Fruit fly (Drosophila melanogaster) whole organism: ENCODE measurements around the gene CG5196.
A peak's percentile ranks its signal among the peaks of the same experiment; 100 is the strongest.

Source experiments
- CG8478 ChIP-seq: fragments of >200 bp; optimal IDR thresholded peaks from 2 replicates; lab custom pipeline; 2018; ENCODE audit warnings: inconsistent platforms
- Dll ChIP-seq: fragments of >200 bp; optimal IDR thresholded peaks from 2 replicates; lab custom pipeline; 2017
- EcR ChIP-seq, 2 experiments: fragments of >200 bp; optimal IDR thresholded peaks; 2 replicates each; lab custom pipeline; 2017; ENCODE audit warnings: missing biosample characterization in 2 of 2, missing genetic modification characterization in 2 of 2, missing genetic modification reagents in 2 of 2
- pan ChIP-seq: fragments of >200 bp; optimal IDR thresholded peaks from 2 replicates; lab custom pipeline; 2017
- psq ChIP-seq: fragments of >200 bp; optimal IDR thresholded peaks from 2 replicates; lab custom pipeline; 2017
- usp ChIP-seq: fragments of >200 bp; optimal IDR thresholded peaks from 2 replicates; lab custom pipeline; 2017; ENCODE audit warnings: missing biosample characterization, missing genetic modification characterization, mixed read lengths

The CG5196 gene

dm6 chr3R:12433764-12434163 lies 25.6 kb downstream of the CG5196 start, which contains the start of the genes Aos1 and Srlp:
TSS of gene Aos1 (minus strand) at chr3R:12433822.
TSS of gene Srlp (plus strand) at chr3R:12434098.
- no peak for TF ChIP-seq Dll
- no peak for TF ChIP-seq pan (lab: Kevin White, UChicago)
- no peak for TF ChIP-seq usp (GFP tag; lab: Kevin White, UChicago)
- no peak for TF ChIP-seq psq (lab: Kevin White, UChicago)

- TF ChIP-seq Dll = no peak
- TF ChIP-seq psq (lab: Kevin White, UChicago) = no peak
- no peak for TF ChIP-seq pan (lab: Kevin White, UChicago)
- no peak for TF ChIP-seq CG8478
- TF ChIP-seq usp (GFP tag; lab: Kevin White, UChicago) = no peak
- no peak for TF ChIP-seq EcR (GFP tag; optimal IDR thresholded peaks at IDR 0.05; lab: Kevin White, UChicago)
These were observed 27.8 kb downstream of the CG5196 start, which contains the start of gene Desat2 for dm6 chr3R:12435948-12436347. TSS of gene Desat2 (plus strand) at chr3R:12436248.

- TF ChIP-seq pan (lab: Kevin White, UChicago) = no peak
- TF ChIP-seq Dll = no peak
- TF ChIP-seq CG8478 = no peak
- TF ChIP-seq usp (GFP tag; lab: Kevin White, UChicago) = no peak
- no peak for TF ChIP-seq EcR (GFP tag; optimal IDR thresholded peaks at IDR 0.05; lab: Kevin White, UChicago)
- TF ChIP-seq psq (lab: Kevin White, UChicago) = no peak
These were observed 30.9 kb downstream of the CG5196 start, which contains the start of the genes CG17207 and CG46427 for dm6 chr3R:12439039-12439400. TSS of gene CG17207 (minus strand) at chr3R:12439139. TSS of gene CG46427 (minus strand) at chr3R:12439139.

dm6 chr3R:12439401-12440143 lies 31.5 kb downstream of the CG5196 start, which contains the start of gene Desat1:
TSS of gene Desat1 (plus strand) at chr3R:12439600.
- TF ChIP-seq pan (lab: Kevin White, UChicago) = no peak

- TF ChIP-seq EcR (GFP tag; optimal IDR thresholded peaks at IDR 0.05; lab: Kevin White, UChicago) (no peak), pan (lab: Kevin White, UChicago) (no peak)
These were observed 33.0 kb downstream of the CG5196 start for dm6 chr3R:12441008-12441606.

dm6 chr3R:12442601-12443533 lies 34.8 kb downstream of the CG5196 start:
- TF ChIP-seq psq (lab: Kevin White, UChicago) = no peak
- TF ChIP-seq CG8478 = peak; percentile 7
- no peak for TF ChIP-seq Dll
- TF ChIP-seq pan (lab: Kevin White, UChicago) = no peak
- no peak for TF ChIP-seq usp (GFP tag; lab: Kevin White, UChicago)
- no peak for TF ChIP-seq EcR (GFP tag; optimal IDR thresholded peaks at IDR 0.05; lab: Kevin White, UChicago)

- TF ChIP-seq psq (lab: Kevin White, UChicago) (no peak), pan (lab: Kevin White, UChicago) (no peak), Dll (no peak), EcR (GFP tag; optimal IDR thresholded peaks at IDR 0.05; lab: Kevin White, UChicago) (no peak), CG8478 (no peak), usp (GFP tag; lab: Kevin White, UChicago) (no peak)
These were observed 35.7 kb downstream of the CG5196 start for dm6 chr3R:12443769-12444168.

dm6 chr3R:12445468-12445867 lies 37.4 kb downstream of the CG5196 start:
- TF ChIP-seq CG8478 = no peak
- no peak for TF ChIP-seq usp (GFP tag; lab: Kevin White, UChicago)
- no peak for TF ChIP-seq EcR (GFP tag; optimal IDR thresholded peaks at IDR 0.05; lab: Kevin White, UChicago)
- no peak for TF ChIP-seq Dll
- no peak for TF ChIP-seq psq (lab: Kevin White, UChicago)
- TF ChIP-seq pan (lab: Kevin White, UChicago) = no peak

- TF ChIP-seq EcR (GFP tag; optimal IDR thresholded peaks at IDR 0.05; lab: Kevin White, UChicago) = no peak
- TF ChIP-seq pan (lab: Kevin White, UChicago) = no peak
- TF ChIP-seq psq (lab: Kevin White, UChicago) = no peak
- TF ChIP-seq CG8478 = no peak
- TF ChIP-seq usp (GFP tag; lab: Kevin White, UChicago) = no peak
- TF ChIP-seq Dll = no peak
These were observed 39.2 kb downstream of the CG5196 start, which contains the start of gene vrs for dm6 chr3R:12447353-12447752. TSS of gene vrs (plus strand) at chr3R:12447653.

dm6 chr3R:12448344-12448743 lies 40.2 kb downstream of the CG5196 start:
- no peak for TF ChIP-seq Dll
- no peak for TF ChIP-seq EcR (GFP tag; optimal IDR thresholded peaks at IDR 0.05; lab: Kevin White, UChicago)
- no peak for TF ChIP-seq usp (GFP tag; lab: Kevin White, UChicago)
- TF ChIP-seq pan (lab: Kevin White, UChicago) = no peak
- TF ChIP-seq CG8478 = no peak
- TF ChIP-seq psq (lab: Kevin White, UChicago) = no peak

dm6 chr3R:12448889-12449314 lies 40.8 kb downstream of the CG5196 start, which contains the start of gene CG18549:
TSS of gene CG18549 (plus strand) at chr3R:12449296.
- TF ChIP-seq EcR (GFP tag; optimal IDR thresholded peaks at IDR 0.05; lab: Kevin White, UChicago) (no peak), Dll (no peak), pan (lab: Kevin White, UChicago) (no peak), psq (lab: Kevin White, UChicago) (no peak), CG8478 (no peak), usp (GFP tag; lab: Kevin White, UChicago) (no peak)
